Fruit fly (Drosophila melanogaster) whole organism: ENCODE data around the gene Tcs5.

ENCODE experiments used
- CG8478 ChIP-seq: fragments of >200 bp; optimal IDR thresholded peaks from 2 replicates; lab custom pipeline; 2018; ENCODE audit warnings: inconsistent platforms
- usp ChIP-seq: fragments of >200 bp; optimal IDR thresholded peaks from 2 replicates; lab custom pipeline; 2017; ENCODE audit warnings: missing biosample characterization, missing genetic modification characterization, mixed read lengths

- no peak for TF ChIP-seq usp (GFP tag; lab: Kevin White, UChicago)
- no peak for TF ChIP-seq CG8478
Measured at dm6 chr3L:5186807-5187571, 47.8 kb upstream of the Tcs5 start.
